Fruit fly (Drosophila melanogaster): ENCODE data around the gene CG4313.
A peak's percentile ranks its signal among the peaks of the same experiment; 100 is the strongest.

Gene CG4313

dm6 chrX:2005840-2006239 is 35.8 kb upstream of the CG4313 start (continued):
- no peak for TF ChIP-seq fd59A (GFP tag; optimal IDR thresholded peaks at IDR 0.05)
- no peak for TF ChIP-seq CG8119 (GFP tag; IDR thresholded peaks at IDR 0.05)
- no peak for TF ChIP-seq CG10631 (GFP tag; optimal IDR thresholded peaks at IDR 0.05)
- no peak for TF ChIP-seq CG11294 (GFP tag; IDR thresholded peaks at IDR 0.05)
- no peak for TF ChIP-seq Ets96B (tag; optimal IDR thresholded peaks at IDR 0.05)
- TF ChIP-seq CG15336 (GFP tag; IDR thresholded peaks at IDR 0.05) = no peak
- TF ChIP-seq CG4318 (GFP tag; optimal IDR thresholded peaks at IDR 0.05) = no peak
- TF ChIP-seq cyc (GFP tag; optimal IDR thresholded peaks at IDR 0.05) = peak; percentile 36
- TF ChIP-seq CG6276 (GFP tag; optimal IDR thresholded peaks at IDR 0.05) = no peak
- TF ChIP-seq CG32006 (GFP tag; optimal IDR thresholded peaks at IDR 0.05) = no peak
- peak; percentile 31 for TF ChIP-seq acj6 (GFP tag; optimal IDR thresholded peaks at IDR 0.05)
- peak; percentile 19 for TF ChIP-seq achi (GFP tag; optimal IDR thresholded peaks at IDR 0.05)
- TF ChIP-seq CG8632 (GFP tag; optimal IDR thresholded peaks at IDR 0.05) = peak; percentile 31
- TF ChIP-seq dsx (GFP tag; optimal IDR thresholded peaks at IDR 0.05; ENCODE audit: poor library complexity, severe bottlenecking) = no peak
- TF ChIP-seq dac (GFP tag; optimal IDR thresholded peaks at IDR 0.05) = peak; percentile 36
- peak in 1 of 2 experiments; percentile 52 for TF ChIP-seq ss (GFP tag; optimal IDR thresholded peaks at IDR 0.05)
- 0 out of 3 replicates have a peak, but pooled peaks have one; percentile 23 for TF ChIP-seq eg (GFP tag; IDR thresholded peaks at IDR 0.05)
- TF ChIP-seq spab (GFP tag; optimal IDR thresholded peaks at IDR 0.05) = peak; percentile 7
- TF ChIP-seq Hr38 (GFP tag; optimal IDR thresholded peaks at IDR 0.05) = no peak
- no peak for TF ChIP-seq CG9139 (GFP tag; optimal IDR thresholded peaks at IDR 0.05)
- TF ChIP-seq Gug (GFP tag; IDR thresholded peaks at IDR 0.05) = no peak
- peak; percentile 61 for TF ChIP-seq lz (GFP tag; optimal IDR thresholded peaks at IDR 0.05)
- TF ChIP-seq Met (GFP tag; optimal IDR thresholded peaks at IDR 0.05) = peak; percentile 51
- no peak for TF ChIP-seq CG11762 (GFP tag; optimal IDR thresholded peaks at IDR 0.05; ENCODE audit: insufficient read depth)
- peak; percentile 20 for TF ChIP-seq CG8319 (GFP tag; optimal IDR thresholded peaks at IDR 0.05)
- TF ChIP-seq salr (GFP tag; optimal IDR thresholded peaks at IDR 0.05) = peak in 1 of 2 experiments; percentile 39
- TF ChIP-seq CG6854 (GFP tag; optimal IDR thresholded peaks at IDR 0.05) = peak; percentile 76
- TF ChIP-seq CG31627 (GFP tag; optimal IDR thresholded peaks at IDR 0.05) = peak; percentile 27
- no peak for TF ChIP-seq vri (GFP tag; optimal IDR thresholded peaks at IDR 0.05)
- no peak for TF ChIP-seq pdm3 (GFP tag; optimal IDR thresholded peaks at IDR 0.05)
- TF ChIP-seq Hr4 (GFP tag; optimal IDR thresholded peaks at IDR 0.05) = no peak
- TF ChIP-seq CG6163 (GFP tag; IDR thresholded peaks at IDR 0.05) = peak; percentile 66; the same call in 2 of the 3 replicates
- TF ChIP-seq CG6792 (GFP tag; optimal IDR thresholded peaks at IDR 0.05) = peak; percentile 37
- TF ChIP-seq Ets21C (GFP tag; optimal IDR thresholded peaks at IDR 0.05) = no peak
- no peak for TF ChIP-seq Eip93F (GFP tag; optimal IDR thresholded peaks at IDR 0.05)
- no peak for TF ChIP-seq Hr39 (GFP tag; optimal IDR thresholded peaks at IDR 0.05)
- peak; percentile 47 for TF ChIP-seq topi (GFP tag; optimal IDR thresholded peaks at IDR 0.05)
- no peak for TF ChIP-seq fkh (GFP tag; optimal IDR thresholded peaks at IDR 0.05)
- TF ChIP-seq Eip78C (GFP tag) = peak; percentile 87
- no peak for TF ChIP-seq Sox15 (GFP tag; optimal IDR thresholded peaks at IDR 0.05)

- TF ChIP-seq CG6792 (GFP tag; optimal IDR thresholded peaks at IDR 0.05) (no peak), CG11294 (GFP tag; IDR thresholded peaks at IDR 0.05) (no peak), vri (GFP tag; optimal IDR thresholded peaks at IDR 0.05) (no peak), Sox102F (GFP tag; optimal IDR thresholded peaks at IDR 0.05) (no peak), Gug (GFP tag; IDR thresholded peaks at IDR 0.05) (no peak), eg (GFP tag; IDR thresholded peaks at IDR 0.05) (no peak), esn (GFP tag; optimal IDR thresholded peaks at IDR 0.05) (no peak), CG6163 (GFP tag; IDR thresholded peaks at IDR 0.05) (no peak), CG15336 (GFP tag; IDR thresholded peaks at IDR 0.05) (no peak), Hr38 (GFP tag; optimal IDR thresholded peaks at IDR 0.05) (no peak), achi (GFP tag; optimal IDR thresholded peaks at IDR 0.05) (no peak), Eip75B (GFP tag; optimal IDR thresholded peaks at IDR 0.05) (no peak), cyc (GFP tag; optimal IDR thresholded peaks at IDR 0.05) (no peak), CG34406 (GFP tag; optimal IDR thresholded peaks at IDR 0.05) (no peak), pdm3 (GFP tag; optimal IDR thresholded peaks at IDR 0.05) (no peak), fkh (GFP tag; optimal IDR thresholded peaks at IDR 0.05) (no peak), Sox14 (GFP tag; optimal IDR thresholded peaks at IDR 0.05) (no peak)
These were observed 32.7 kb upstream of the CG4313 start, which contains the start of gene PIG-K for dm6 chrX:2008953-2009452. PIG-K (minus strand) TSS chrX:2009364.
